Fruit fly (Drosophila melanogaster) whole organism: Measurements from ENCODE around the gene Blm.

ENCODE experiments used
- CG8478 ChIP-seq: fragments of >200 bp; optimal IDR thresholded peaks from 2 replicates; lab custom pipeline; 2018; ENCODE audit warnings: inconsistent platforms
- Dll ChIP-seq: fragments of >200 bp; optimal IDR thresholded peaks from 2 replicates; lab custom pipeline; 2017
- EcR ChIP-seq, 2 experiments: fragments of >200 bp; optimal IDR thresholded peaks; 2 replicates each; lab custom pipeline; 2017; ENCODE audit warnings: missing biosample characterization in 2 of 2, missing genetic modification characterization in 2 of 2, missing genetic modification reagents in 2 of 2
- pan ChIP-seq: fragments of >200 bp; optimal IDR thresholded peaks from 2 replicates; lab custom pipeline; 2017
- psq ChIP-seq: fragments of >200 bp; optimal IDR thresholded peaks from 2 replicates; lab custom pipeline; 2017
- usp ChIP-seq: fragments of >200 bp; optimal IDR thresholded peaks from 2 replicates; lab custom pipeline; 2017; ENCODE audit warnings: missing biosample characterization, missing genetic modification characterization, mixed read lengths

- TF ChIP-seq usp = no peak
- TF ChIP-seq pan (lab: Kevin White, UChicago) = no peak
- no peak for TF ChIP-seq CG8478 (lab: Kevin White, UChicago)
- TF ChIP-seq psq = no peak
- no peak for TF ChIP-seq EcR (GFP tag; optimal IDR thresholded peaks at IDR 0.05; lab: Kevin White, UChicago)
- TF ChIP-seq Dll (lab: Kevin White, UChicago) = no peak
These were observed 8.6 kb upstream of the Blm start, which contains the start of gene CG43062 for dm6 chr3R:11750294-11750432.
